Worm (Caenorhabditis elegans) whole organism, L4 larva: Measurements from ENCODE around the gene C14A4.6.

ENCODE experiments used
- F44E2.7 ChIP-seq: fragments of 200-800 bp; sonication (Bioruptor generic); IDR thresholded peaks from 2 replicates; pipeline ENCODE4 v2.1.2; 2022; ENCODE audit warnings: missing genetic modification characterization, missing compliant biosample characterization
- ZK546.5 ChIP-seq, 2 experiments: sonication (generic microtip); optimal IDR thresholded peaks; 2 replicates each; lab custom pipeline; 2017; ENCODE audit warnings: missing biosample characterization in 2 of 2, missing genetic modification characterization in 2 of 2
- aha-1 ChIP-seq: fragments of 150-350 bp; peaks from one replicate; lab custom pipeline; 2014; ENCODE audit warnings: missing biosample characterization, missing genetic modification characterization
- ama-1 ChIP-seq: fragments of 150-350 bp; optimal IDR thresholded peaks from 2 replicates; lab custom pipeline; 2014; ENCODE audit warnings: inconsistent platforms, mixed read lengths
- ceh-82 ChIP-seq: sonication (generic microtip); optimal IDR thresholded peaks from 2 replicates; lab custom pipeline; 2017; ENCODE audit warnings: missing biosample characterization, missing genetic modification characterization
- hlh-11 ChIP-seq: fragments of 200-800 bp; sonication (Bioruptor generic); optimal IDR thresholded peaks from 2 replicates; lab custom pipeline; 2018; ENCODE audit warnings: mild to moderate bottlenecking, missing genetic modification characterization, missing compliant biosample characterization
- madf-5 ChIP-seq, 2 experiments: fragments of 200-800 bp; sonication (Bioruptor generic); IDR thresholded peaks; 2 replicates each; pipeline ENCODE4 v1.3.6; 2022; ENCODE audit warnings: missing compliant biosample characterization in 2 of 2, missing genetic modification characterization in 2 of 2
- nhr-11 ChIP-seq: fragments of 150-350 bp; optimal IDR thresholded peaks from 2 replicates; lab custom pipeline; 2014; ENCODE audit warnings: missing biosample characterization, missing genetic modification characterization
- php-3 ChIP-seq: fragments of 200-800 bp; sonication (Bioruptor generic); IDR thresholded peaks from 2 replicates; pipeline ENCODE4 v1.3.6; 2022; ENCODE audit warnings: missing genetic modification reagents, missing genetic modification characterization, missing compliant biosample characterization
- pqm-1 ChIP-seq: sonication (generic microtip); optimal IDR thresholded peaks from 2 replicates; lab custom pipeline; 2017; ENCODE audit warnings: missing biosample characterization, missing genetic modification characterization
- unc-130 ChIP-seq: sonication (generic microtip); optimal IDR thresholded peaks from 2 replicates; lab custom pipeline; 2016; ENCODE audit warnings: missing genetic modification reagents, missing genetic modification characterization, missing compliant biosample characterization
- zag-1 ChIP-seq: fragments of 150-350 bp; optimal IDR thresholded peaks from 2 replicates; lab custom pipeline; 2014; ENCODE audit warnings: missing biosample characterization, missing genetic modification characterization

DNA sequence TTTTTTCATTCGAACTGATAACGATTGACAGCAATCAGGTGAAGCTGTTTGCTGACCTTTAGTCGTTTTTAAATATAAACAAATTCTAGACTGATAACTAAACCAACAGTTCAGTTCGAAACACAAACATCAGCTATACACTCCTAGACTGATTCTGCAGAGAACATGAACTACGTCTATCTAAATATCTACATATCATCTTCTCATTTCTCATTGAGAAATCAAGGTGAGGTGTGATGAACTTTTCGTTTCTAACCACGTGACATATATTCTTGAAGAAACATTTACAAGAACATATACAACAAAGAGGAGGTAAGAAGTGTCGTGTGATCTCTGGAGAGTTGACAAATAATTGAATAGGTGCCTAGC lies 37.4 kb downstream of the C14A4.6 start:
- TF ChIP-seq ZK546.5 (tag; optimal IDR thresholded peaks at IDR 0.05; lab: Kevin White, UChicago) (no peak), hlh-11 (tag; lab: Kevin White, UChicago) (peak; percentile 53), pqm-1 (tag; lab: Kevin White, UChicago) (peak; percentile 26), unc-130 (GFP tag; lab: Kevin White, UChicago) (no peak), madf-5 (GFP tag; IDR thresholded peaks at IDR 0.05; lab: Robert Waterston, UW) (no peak), nhr-11 (tag; lab: Kevin White, UChicago) (peak; percentile 29), aha-1 (tag; lab: Kevin White, UChicago) (no peak), zag-1 (tag; lab: Kevin White, UChicago) (no peak), ceh-82 (no peak), php-3 (no peak), ama-1 (no peak), F44E2.7 (GFP tag; lab: Robert Waterston, UW) (no peak)
